Worm (Caenorhabditis elegans) whole organism, early embryonic: ENCODE measurements around the gene col-155.

Source experiments
- B0310.2 ChIP-seq: sonication (generic microtip); optimal IDR thresholded peaks from 2 replicates; lab custom pipeline; 2016; ENCODE audit warnings: mild to moderate bottlenecking, missing genetic modification characterization, missing compliant biosample characterization
- F13C5.2 ChIP-seq: sonication (generic microtip); optimal IDR thresholded peaks from 2 replicates; lab custom pipeline; 2017; ENCODE audit warnings: mild to moderate bottlenecking, missing genetic modification characterization, inconsistent platforms, missing compliant biosample characterization
- aly-1 ChIP-seq: sonication (generic microtip); optimal IDR thresholded peaks from 2 replicates; lab custom pipeline; 2016; ENCODE audit warnings: missing genetic modification characterization, missing compliant biosample characterization
- ama-1 ChIP-seq: fragments of 150-350 bp; optimal IDR thresholded peaks from 2 replicates; lab custom pipeline; 2014
- ceh-36 ChIP-seq: sonication (generic microtip); optimal IDR thresholded peaks from 2 replicates; lab custom pipeline; 2016; ENCODE audit warnings: missing genetic modification characterization, inconsistent platforms, missing compliant biosample characterization
- flt-1 ChIP-seq: fragments of 200-800 bp; sonication (Bioruptor generic); IDR thresholded peaks from 2 replicates; pipeline ENCODE4 v1.3.6; 2022; ENCODE audit warnings: missing genetic modification characterization, missing compliant biosample characterization
- hmbx-1 ChIP-seq: sonication (generic microtip); optimal IDR thresholded peaks from 2 replicates; lab custom pipeline; 2016; ENCODE audit warnings: mild to moderate bottlenecking, missing genetic modification characterization, missing compliant biosample characterization
- hmg-4 ChIP-seq: fragments of 200-800 bp; sonication (Bioruptor generic); optimal IDR thresholded peaks from 2 replicates; lab custom pipeline; 2018; ENCODE audit warnings: mild to moderate bottlenecking, missing genetic modification characterization, missing compliant biosample characterization
- hnd-1 ChIP-seq: sonication (generic microtip); optimal IDR thresholded peaks from 2 replicates; lab custom pipeline; 2016; ENCODE audit warnings: missing genetic modification characterization, missing compliant biosample characterization
- scrt-1 ChIP-seq: fragments of 200-800 bp; sonication (Bioruptor generic); IDR thresholded peaks from 2 replicates; pipeline ENCODE4 v1.3.6; 2022; ENCODE audit warnings: missing genetic modification characterization, missing compliant biosample characterization
- sea-1 ChIP-seq: fragments of 200-800 bp; sonication (Bioruptor generic); conservative IDR thresholded peaks from 2 replicates; pipeline ENCODE4 v1.3.6; 2022; ENCODE audit warnings: missing genetic modification characterization, missing compliant biosample characterization
- tbx-11 ChIP-seq: fragments of 200-800 bp; sonication (Bioruptor generic); IDR thresholded peaks from 2 replicates; pipeline ENCODE4 v1.3.6; 2022; ENCODE audit warnings: missing genetic modification characterization, missing compliant biosample characterization

DNA sequence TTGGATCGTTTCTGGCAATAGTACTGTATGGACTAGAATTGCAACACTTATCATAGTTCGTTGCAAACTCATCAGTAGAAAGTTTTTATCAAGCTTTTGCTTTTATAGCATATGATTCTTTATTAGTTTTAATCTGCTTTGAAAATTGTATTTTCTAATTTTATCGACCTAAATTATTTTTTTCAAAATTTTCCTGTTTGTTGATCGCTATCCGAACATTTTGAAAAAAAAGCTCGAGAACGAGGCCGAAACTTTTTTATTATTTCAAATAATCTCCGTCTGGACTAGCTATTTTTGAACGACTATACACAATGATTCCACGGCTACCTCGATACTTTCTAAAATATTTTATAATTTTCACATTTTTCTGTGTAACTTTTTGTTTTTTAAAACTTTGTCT is 3.2 kb downstream of the col-155 start, which contains the start of gene F55C10.4:
- no peak for TF ChIP-seq flt-1
- no peak for TF ChIP-seq ama-1 (lab: Kevin White, UChicago)
- no peak for TF ChIP-seq scrt-1
- no peak for TF ChIP-seq tbx-11 (GFP tag; lab: Robert Waterston, UW)
- no peak for TF ChIP-seq hmbx-1 (tag; lab: Kevin White, UChicago)
- no peak for TF ChIP-seq hmg-4
- TF ChIP-seq F13C5.2 (tag; lab: Kevin White, UChicago): no peak
- no peak for TF ChIP-seq aly-1 (tag; lab: Kevin White, UChicago)
- TF ChIP-seq hnd-1: no peak
- no peak for TF ChIP-seq B0310.2 (tag; lab: Kevin White, UChicago)
- TF ChIP-seq sea-1: no peak
- no peak for TF ChIP-seq ceh-36 (tag; lab: Kevin White, UChicago)
